Worm (Caenorhabditis elegans): Measurements from ENCODE around the gene osm-6.

osm-6 gene

DNA sequence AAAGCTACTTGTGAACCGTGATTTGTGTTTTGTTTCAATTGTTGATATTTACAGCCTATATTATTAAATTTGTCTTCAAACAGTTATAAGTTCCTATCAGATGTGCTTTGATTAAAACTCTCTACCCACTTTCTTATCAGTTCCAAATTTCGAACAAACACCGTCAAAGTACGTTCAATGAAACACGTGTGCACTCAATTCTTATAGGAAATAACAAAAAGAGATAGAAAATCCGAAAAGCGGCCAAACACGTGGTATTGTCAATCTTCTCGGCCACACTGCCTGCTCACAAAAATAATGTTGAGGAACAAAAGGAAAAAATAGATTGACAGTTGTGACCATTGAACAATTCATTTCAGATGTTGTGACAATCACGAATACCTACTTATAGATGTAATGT, 41.3 kb downstream of the osm-6 start:
- TF ChIP-seq ceh-16 (tag; optimal IDR thresholded peaks at IDR 0.05) (no peak), C34F6.9 (tag; optimal IDR thresholded peaks at IDR 0.05) (peak; percentile 51), blmp-1 (tag; optimal IDR thresholded peaks at IDR 0.05; ENCODE audit: insufficient read depth) (peak; percentile 69), fos-1 (tag; optimal IDR thresholded peaks at IDR 0.05) (peak; percentile 10), nhr-129 (tag; optimal IDR thresholded peaks at IDR 0.05) (peak; percentile 91), nhr-21 (tag; optimal IDR thresholded peaks at IDR 0.05) (peak; percentile 58), sem-4 (tag; optimal IDR thresholded peaks at IDR 0.05) (no peak), lsy-2 (tag; optimal IDR thresholded peaks at IDR 0.05) (peak in 1 of 2 experiments; percentile 74), crh-2 (tag; optimal IDR thresholded peaks at IDR 0.05) (peak; percentile 82), nhr-6 (tag; optimal IDR thresholded peaks at IDR 0.05) (peak; percentile 3), nhr-25 (tag; optimal IDR thresholded peaks at IDR 0.05) (peak; percentile 13), lin-13 (GFP tag; optimal IDR thresholded peaks at IDR 0.05) (peak; percentile 25), egl-27 (tag; optimal IDR thresholded peaks at IDR 0.05) (peak; percentile 51), snpc-4 (tag; optimal IDR thresholded peaks at IDR 0.05) (no peak), mdl-1 (tag; optimal IDR thresholded peaks at IDR 0.05) (peak in 1 of 2 experiments; percentile 84), sma-9 (GFP tag; optimal IDR thresholded peaks at IDR 0.05) (peak; percentile 95), sma-9 (tag; optimal IDR thresholded peaks at IDR 0.05) (no peak), skn-1 (tag; optimal IDR thresholded peaks at IDR 0.05) (no peak), mbf-1 (tag; optimal IDR thresholded peaks at IDR 0.05) (no peak), F13H6.1 (tag; optimal IDR thresholded peaks at IDR 0.05) (peak; percentile 87), mab-5 (tag; optimal IDR thresholded peaks at IDR 0.05) (no peak), nhr-10 (tag; optimal IDR thresholded peaks at IDR 0.05) (no peak), sma-3 (GFP tag; optimal IDR thresholded peaks at IDR 0.05) (peak; percentile 52), gmeb-1 (tag; optimal IDR thresholded peaks at IDR 0.05) (peak; percentile 70), alr-1 (tag; optimal IDR thresholded peaks at IDR 0.05) (no peak), zag-1 (tag; optimal IDR thresholded peaks at IDR 0.05) (no peak), elt-3 (tag; optimal IDR thresholded peaks at IDR 0.05) (no peak), ztf-4 (tag; optimal IDR thresholded peaks at IDR 0.05) (peak; percentile 60)

ce11 chrV:11885087-11885486, 42.2 kb downstream of the osm-6 start:
- TF ChIP-seq nhr-12 (tag; optimal IDR thresholded peaks at IDR 0.05) (no peak), nhr-129 (tag; optimal IDR thresholded peaks at IDR 0.05) (peak; percentile 65), fos-1 (tag; optimal IDR thresholded peaks at IDR 0.05) (peak; percentile 50), F13H6.1 (tag; optimal IDR thresholded peaks at IDR 0.05) (peak; percentile 4), sma-9 (GFP tag; optimal IDR thresholded peaks at IDR 0.05) (peak; percentile 71), sma-9 (tag; optimal IDR thresholded peaks at IDR 0.05) (no peak), C34F6.9 (tag; optimal IDR thresholded peaks at IDR 0.05) (no peak), crh-2 (tag; optimal IDR thresholded peaks at IDR 0.05) (peak; percentile 44)

- TF ChIP-seq sma-9 (GFP tag; optimal IDR thresholded peaks at IDR 0.05) (peak; percentile 2), sma-9 (tag; optimal IDR thresholded peaks at IDR 0.05) (no peak), nhr-129 (tag; optimal IDR thresholded peaks at IDR 0.05) (peak; percentile 34), zag-1 (tag; optimal IDR thresholded peaks at IDR 0.05) (no peak)
These were observed 44.0 kb downstream of the osm-6 start for ce11 chrV:11883215-11883614.

- TF ChIP-seq sma-9 (GFP tag; optimal IDR thresholded peaks at IDR 0.05) (no peak), sma-9 (tag; optimal IDR thresholded peaks at IDR 0.05) (no peak), sem-4 (tag; optimal IDR thresholded peaks at IDR 0.05) (no peak), egl-27 (tag; optimal IDR thresholded peaks at IDR 0.05) (no peak), blmp-1 (tag; optimal IDR thresholded peaks at IDR 0.05; ENCODE audit: insufficient read depth) (no peak)
These were observed 47.5 kb downstream of the osm-6 start, which contains the start of gene sulp-5 for ce11 chrV:11879732-11880131. Gene sulp-5, plus strand, starts transcription at chrV:11880032.

DNA sequence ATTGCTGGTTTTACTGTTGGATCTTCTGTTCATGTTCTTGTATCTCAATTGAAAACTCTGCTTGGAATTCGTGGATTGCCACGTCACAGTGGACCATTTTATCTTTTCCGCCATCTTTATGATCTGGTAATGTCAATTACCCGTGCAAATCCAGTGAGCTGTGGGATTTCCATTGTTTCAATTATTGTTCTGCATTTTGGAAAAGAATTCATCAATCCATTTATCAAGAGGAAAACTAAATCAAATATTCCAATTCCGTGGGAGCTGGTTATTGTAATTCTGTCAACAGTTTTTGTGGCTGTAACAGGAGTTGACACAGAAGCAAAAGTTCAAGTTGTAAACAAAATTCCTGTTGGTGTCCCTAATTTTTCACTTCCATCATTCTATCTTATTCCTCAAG, 50.6 kb downstream of the osm-6 start:
- TF ChIP-seq nhr-23 (tag; optimal IDR thresholded peaks at IDR 0.05) (no peak), unc-39 (tag; optimal IDR thresholded peaks at IDR 0.05) (no peak), F13H6.1 (tag; optimal IDR thresholded peaks at IDR 0.05) (no peak), lsy-2 (tag; optimal IDR thresholded peaks at IDR 0.05) (no peak), alr-1 (tag; optimal IDR thresholded peaks at IDR 0.05) (no peak), ceh-82 (tag; optimal IDR thresholded peaks at IDR 0.05) (no peak), Y55F3AM.14 (GFP tag; optimal IDR thresholded peaks at IDR 0.05) (no peak), peb-1 (tag; optimal IDR thresholded peaks at IDR 0.05) (no peak), ztf-11 (tag; optimal IDR thresholded peaks at IDR 0.05) (no peak)
